Worm (Caenorhabditis elegans): ENCODE measurements around the gene T13C5.9.

ce11 chrX:6184709-6185108, 5.3 kb upstream of the T13C5.9 start, which contains the start of gene T13C5.2:
- no peak for TF ChIP-seq xnd-1 (tag; optimal IDR thresholded peaks at IDR 0.05)
- no peak for TF ChIP-seq F39B2.1 (GFP tag; IDR thresholded peaks at IDR 0.05)
- TF ChIP-seq ceh-91 (GFP tag; IDR thresholded peaks at IDR 0.05), result no peak
- TF ChIP-seq snpc-4 (GFP tag; optimal IDR thresholded peaks at IDR 0.05), result no peak
- no peak for TF ChIP-seq snpc-4 (tag; optimal IDR thresholded peaks at IDR 0.05)
- TF ChIP-seq him-1 (tag; optimal IDR thresholded peaks at IDR 0.05), result no peak
- TF ChIP-seq F49E8.2 (tag; optimal IDR thresholded peaks at IDR 0.05; ENCODE audit: insufficient read depth), result no peak
- TF ChIP-seq C06A6.2 (GFP tag; conservative IDR thresholded peaks at IDR 0.05), result no peak
- TF ChIP-seq F52B5.7 (tag; optimal IDR thresholded peaks at IDR 0.05), result no peak
- TF ChIP-seq egl-18 (GFP tag; IDR thresholded peaks at IDR 0.05), result no peak
- TF ChIP-seq rec-8 (tag; optimal IDR thresholded peaks at IDR 0.05), result no peak
- no peak for TF ChIP-seq unc-130 (GFP tag; optimal IDR thresholded peaks at IDR 0.05)
- TF ChIP-seq ZK185.1 (tag; optimal IDR thresholded peaks at IDR 0.05; ENCODE audit: poor library complexity, severe bottlenecking), result no peak
- no peak for TF ChIP-seq egl-44 (GFP tag; IDR thresholded peaks at IDR 0.05)
- TF ChIP-seq dpl-1 (GFP tag; optimal IDR thresholded peaks at IDR 0.05), result no peak
